Fruit fly (Drosophila melanogaster) whole organism, embryonic: ENCODE measurements around the gene CG45065.
A peak's percentile ranks its signal among the peaks of the same experiment; 100 is the strongest.

Source experiments
- Atf6 ChIP-seq: fragments of 200-800 bp; sonication (Bioruptor generic); IDR thresholded peaks from 2 replicates; pipeline ENCODE4 v1.3.6; 2022; ENCODE audit warnings: missing biosample characterization, missing genetic modification characterization
- B-H1 ChIP-seq: fragments of 200-800 bp; sonication (Bioruptor generic); IDR thresholded peaks from 3 replicates; pipeline ENCODE4 v1.3.6; 2022; ENCODE audit warnings: missing biosample characterization, missing genetic modification characterization
- Bteb2 ChIP-seq: fragments of 200-800 bp; sonication (Bioruptor generic); optimal IDR thresholded peaks from 2 replicates; lab custom pipeline; 2016; ENCODE audit warnings: missing biosample characterization, missing genetic modification characterization
- CG10654 ChIP-seq: fragments of 200-800 bp; sonication (Bioruptor generic); optimal IDR thresholded peaks from 2 replicates; lab custom pipeline; 2016; ENCODE audit warnings: missing biosample characterization, missing genetic modification characterization
- CG11723 ChIP-seq: fragments of 200-800 bp; sonication (Bioruptor generic); optimal IDR thresholded peaks from 2 replicates; lab custom pipeline; 2017; ENCODE audit warnings: missing biosample characterization, mild to moderate bottlenecking, missing genetic modification characterization
- CG13424 ChIP-seq: fragments of 200-800 bp; sonication (Bioruptor generic); optimal IDR thresholded peaks from 2 replicates; lab custom pipeline; 2019; ENCODE audit warnings: missing biosample characterization, mild to moderate bottlenecking, missing genetic modification characterization, moderate library complexity
- CG15011 ChIP-seq: fragments of 200-800 bp; sonication (Bioruptor generic); optimal IDR thresholded peaks from 3 replicates; lab custom pipeline; 2018; ENCODE audit warnings: missing biosample characterization, mild to moderate bottlenecking, missing genetic modification characterization
- CG1529 ChIP-seq: fragments of 200-800 bp; sonication (Bioruptor generic); optimal IDR thresholded peaks from 3 replicates; lab custom pipeline; 2018; ENCODE audit warnings: missing biosample characterization, missing genetic modification characterization
- CG17912 ChIP-seq: fragments of 200-800 bp; sonication (Bioruptor generic); optimal IDR thresholded peaks from 2 replicates; lab custom pipeline; 2018; ENCODE audit warnings: missing biosample characterization, mild to moderate bottlenecking, missing genetic modification characterization
- CG18476 ChIP-seq: fragments of 200-800 bp; sonication (Bioruptor generic); optimal IDR thresholded peaks from 2 replicates; lab custom pipeline; 2016; ENCODE audit warnings: missing biosample characterization, mild to moderate bottlenecking, missing genetic modification characterization
- CG2129 ChIP-seq: fragments of 200-800 bp; sonication (Bioruptor generic); IDR thresholded peaks from 2 replicates; pipeline ENCODE4 v1.3.6; 2022; ENCODE audit warnings: missing biosample characterization, missing genetic modification characterization; ENCODE audit not compliant: partially characterized antibody
- CG2678 ChIP-seq: fragments of 200-800 bp; sonication (Bioruptor generic); optimal IDR thresholded peaks from 3 replicates; lab custom pipeline; 2019; ENCODE audit warnings: missing biosample characterization, mild to moderate bottlenecking, missing genetic modification characterization, moderate library complexity
- CG2712 ChIP-seq: fragments of 200-800 bp; optimal IDR thresholded peaks from 3 replicates; lab custom pipeline; 2019; ENCODE audit warnings: missing biosample characterization, mild to moderate bottlenecking, missing genetic modification characterization, moderate library complexity
- CG31224 ChIP-seq: fragments of 200-800 bp; sonication (Bioruptor generic); IDR thresholded peaks from 2 replicates; pipeline ENCODE4 v1.3.6; 2022; ENCODE audit warnings: missing biosample characterization, missing genetic modification characterization
- CG31441 ChIP-seq: fragments of 200-800 bp; sonication (Bioruptor generic); IDR thresholded peaks from 2 replicates; pipeline ENCODE4 v1.3.6; 2022; ENCODE audit warnings: missing biosample characterization, missing genetic modification characterization
- CG4854 ChIP-seq: fragments of 200-800 bp; sonication (Bioruptor generic); optimal IDR thresholded peaks from 2 replicates; lab custom pipeline; 2016; ENCODE audit warnings: missing biosample characterization, missing genetic modification characterization, inconsistent platforms
- CG7839 ChIP-seq: fragments of 200-800 bp; sonication (Bioruptor generic); optimal IDR thresholded peaks from 3 replicates; lab custom pipeline; 2018; ENCODE audit warnings: missing biosample characterization, mild to moderate bottlenecking, missing genetic modification characterization, moderate library complexity
- CG8944 ChIP-seq: fragments of 200-800 bp; sonication (Bioruptor generic); optimal IDR thresholded peaks from 3 replicates; lab custom pipeline; 2016; ENCODE audit warnings: missing biosample characterization, missing genetic modification characterization
- Dek ChIP-seq: fragments of 200-800 bp; sonication (Bioruptor generic); optimal IDR thresholded peaks from 3 replicates; lab custom pipeline; 2019; ENCODE audit warnings: missing biosample characterization, mild to moderate bottlenecking, missing genetic modification characterization, moderate library complexity
- Doc3 ChIP-seq: fragments of 200-800 bp; sonication (Bioruptor generic); IDR thresholded peaks from 3 replicates; pipeline ENCODE4 v1.3.6; 2022; ENCODE audit warnings: missing biosample characterization, missing genetic modification characterization; ENCODE audit not compliant: partially characterized antibody
- Drgx ChIP-seq: fragments of 200-800 bp; sonication (Bioruptor generic); IDR thresholded peaks from 2 replicates; pipeline ENCODE4 v1.3.6; 2022; ENCODE audit warnings: missing biosample characterization, missing genetic modification characterization
- E2f2 ChIP-seq: fragments of 200-800 bp; sonication (Bioruptor generic); IDR thresholded peaks from 2 replicates; pipeline ENCODE4 v1.3.6; 2022; ENCODE audit warnings: missing biosample characterization, missing genetic modification characterization
- Elba2 ChIP-seq: fragments of 200-800 bp; sonication (Bioruptor generic); optimal IDR thresholded peaks from 3 replicates; lab custom pipeline; 2016; ENCODE audit warnings: missing biosample characterization, missing genetic modification characterization
- Ets65A ChIP-seq: fragments of 200-800 bp; sonication (Bioruptor generic); peaks from one replicate; lab custom pipeline; 2016; ENCODE audit warnings: missing biosample characterization, missing genetic modification characterization
- Fer2 ChIP-seq: fragments of 200-800 bp; sonication (Bioruptor generic); optimal IDR thresholded peaks from 2 replicates; lab custom pipeline; 2018; ENCODE audit warnings: missing biosample characterization, mild to moderate bottlenecking, missing genetic modification characterization, moderate library complexity
- HLHmδ ChIP-seq: fragments of 200-800 bp; sonication (Bioruptor generic); optimal IDR thresholded peaks from 2 replicates; lab custom pipeline; 2018; ENCODE audit warnings: missing biosample characterization, mild to moderate bottlenecking, missing genetic modification characterization, moderate library complexity
- Hey ChIP-seq: fragments of 200-800 bp; sonication (Bioruptor generic); optimal IDR thresholded peaks from 3 replicates; lab custom pipeline; 2018; ENCODE audit warnings: missing biosample characterization, mild to moderate bottlenecking, missing genetic modification characterization
- Hr3 ChIP-seq: fragments of 200-800 bp; sonication (Bioruptor generic); optimal IDR thresholded peaks from 3 replicates; lab custom pipeline; 2016; ENCODE audit warnings: missing biosample characterization, missing genetic modification characterization
- Med ChIP-seq: fragments of 200-800 bp; sonication (Bioruptor generic); peaks from one replicate; lab custom pipeline; 2016; ENCODE audit warnings: missing biosample characterization, missing genetic modification characterization, mild to moderate bottlenecking, inconsistent platforms, moderate library complexity
- NK7.1 ChIP-seq: fragments of 200-800 bp; sonication (Bioruptor generic); optimal IDR thresholded peaks from 3 replicates; lab custom pipeline; 2016; ENCODE audit warnings: missing biosample characterization, missing genetic modification characterization
- Oaz ChIP-seq: fragments of 200-800 bp; sonication (Bioruptor generic); IDR thresholded peaks from 2 replicates; pipeline ENCODE4 v1.3.6; 2022; ENCODE audit warnings: missing biosample characterization, missing genetic modification characterization
- Ssrp ChIP-seq: fragments of 200-800 bp; sonication (Bioruptor generic); optimal IDR thresholded peaks from 2 replicates; lab custom pipeline; 2018; ENCODE audit warnings: missing biosample characterization, mild to moderate bottlenecking, missing genetic modification characterization, moderate library complexity
- Tbp ChIP-seq: fragments of >200 bp; optimal IDR thresholded peaks from 2 replicates; lab custom pipeline; 2018; ENCODE audit warnings: missing biosample characterization, missing genetic modification characterization
- crp ChIP-seq, 2 experiments: fragments of 200-800 bp; sonication (Bioruptor generic); optimal IDR thresholded peaks; 2 replicates in 1 of 2; 3 replicates in 1 of 2; lab custom pipeline; 2017; ENCODE audit warnings: missing biosample characterization in 2 of 2, missing genetic modification characterization in 2 of 2, mild to moderate bottlenecking in 1 of 2, moderate library complexity in 1 of 2
- dm ChIP-seq: fragments of 200-800 bp; sonication (Bioruptor generic); optimal IDR thresholded peaks from 3 replicates; lab custom pipeline; 2016; ENCODE audit warnings: missing biosample characterization, missing genetic modification characterization
- jing ChIP-seq: fragments of 200-800 bp; sonication (Bioruptor generic); optimal IDR thresholded peaks from 2 replicates; lab custom pipeline; 2018; ENCODE audit warnings: missing biosample characterization, mild to moderate bottlenecking, missing genetic modification characterization
- jumu ChIP-seq: fragments of 200-800 bp; sonication (Bioruptor generic); optimal IDR thresholded peaks from 3 replicates; lab custom pipeline; 2016; ENCODE audit warnings: missing biosample characterization, missing genetic modification characterization
- luna ChIP-seq: fragments of 200-800 bp; sonication (Bioruptor generic); optimal IDR thresholded peaks from 2 replicates; lab custom pipeline; 2016; ENCODE audit warnings: missing biosample characterization, missing genetic modification characterization
- mirr ChIP-seq: fragments of 200-800 bp; sonication (Bioruptor generic); optimal IDR thresholded peaks from 3 replicates; lab custom pipeline; 2018; ENCODE audit warnings: missing biosample characterization, mild to moderate bottlenecking, missing genetic modification characterization
- nmo ChIP-seq: fragments of 200-800 bp; sonication (Bioruptor generic); optimal IDR thresholded peaks from 2 replicates; lab custom pipeline; 2018; ENCODE audit warnings: missing biosample characterization, mild to moderate bottlenecking, missing genetic modification characterization, moderate library complexity
- peb ChIP-seq: fragments of 200-800 bp; sonication (Bioruptor generic); IDR thresholded peaks from 2 replicates; pipeline ENCODE4 v1.3.6; 2022; ENCODE audit warnings: missing biosample characterization, missing genetic modification characterization
- ranshi ChIP-seq: fragments of 200-800 bp; sonication (Bioruptor generic); IDR thresholded peaks from 2 replicates; pipeline ENCODE4 v1.3.6; 2022; ENCODE audit warnings: missing biosample characterization, missing genetic modification characterization
- rib ChIP-seq: fragments of 200-800 bp; sonication (Bioruptor generic); IDR thresholded peaks from 2 replicates; pipeline ENCODE4 v1.3.6; 2022; ENCODE audit warnings: missing biosample characterization, missing genetic modification characterization
- shn ChIP-seq: fragments of 200-800 bp; sonication (Bioruptor generic); optimal IDR thresholded peaks from 3 replicates; lab custom pipeline; 2016; ENCODE audit warnings: missing biosample characterization, missing genetic modification characterization
- sob ChIP-seq: fragments of 200-800 bp; sonication (Bioruptor generic); IDR thresholded peaks from 2 replicates; pipeline ENCODE4 v1.3.6; 2022; ENCODE audit warnings: missing biosample characterization, missing genetic modification characterization
- stwl ChIP-seq: fragments of 200-800 bp; sonication (Bioruptor generic); optimal IDR thresholded peaks from 3 replicates; lab custom pipeline; 2018; ENCODE audit warnings: missing biosample characterization, mild to moderate bottlenecking, missing genetic modification characterization, moderate library complexity
- unpg ChIP-seq: fragments of 200-800 bp; sonication (Bioruptor generic); optimal IDR thresholded peaks from 3 replicates; lab custom pipeline; 2018; ENCODE audit warnings: missing biosample characterization, mild to moderate bottlenecking, missing genetic modification characterization, moderate library complexity
- usp ChIP-seq: fragments of >200 bp; optimal IDR thresholded peaks from 2 replicates; lab custom pipeline; 2017; ENCODE audit warnings: missing biosample characterization, missing genetic modification characterization
- vfl ChIP-seq: fragments of 200-800 bp; sonication (Bioruptor generic); optimal IDR thresholded peaks from 2 replicates; lab custom pipeline; 2016; ENCODE audit warnings: missing biosample characterization, missing genetic modification characterization
- vvl ChIP-seq: fragments of 200-800 bp; sonication (Bioruptor generic); IDR thresholded peaks from 2 replicates; pipeline ENCODE4 v1.3.6; 2022; ENCODE audit warnings: missing biosample characterization, missing genetic modification characterization
- yki ChIP-seq: fragments of >200 bp; optimal IDR thresholded peaks from 3 replicates; lab custom pipeline; 2018

The CG45065 gene

dm6 chrX:14848755-14849354 lies 33.5 kb downstream of the CG45065 start, which contains the start of gene CG9522 (continued):
- TF ChIP-seq CG31224 (GFP tag; lab: Robert Waterston, UW), result 0 out of 2 replicates have a peak, but pooled peaks have one; percentile 32
- TF ChIP-seq Atf6 (GFP tag; lab: Robert Waterston, UW), result peak; percentile 80
- TF ChIP-seq CG8944 (GFP tag; lab: Kevin White, UChicago), result peak; percentile 18
- TF ChIP-seq E2f2, result peak; percentile 43; the same call in 1 of the 2 replicates
- TF ChIP-seq Elba2 (GFP tag; lab: Kevin White, UChicago), result no peak
- TF ChIP-seq unpg, result peak; percentile 85
- no peak for TF ChIP-seq luna (GFP tag; lab: Kevin White, UChicago)
- no peak for TF ChIP-seq mirr
- 0 out of 2 replicates have a peak, but pooled peaks have one; percentile 40 for TF ChIP-seq Oaz (GFP tag; lab: Robert Waterston, UW)
- peak; percentile 68 for TF ChIP-seq peb
- TF ChIP-seq sob (GFP tag; lab: Robert Waterston, UW), result peak; percentile 76
- no peak for TF ChIP-seq CG17912 (GFP tag; lab: Kevin White, UChicago)
- no peak for TF ChIP-seq Hey (tag; lab: Kevin White, UChicago)
- peak; percentile 70 for TF ChIP-seq CG31441 (GFP tag; lab: Robert Waterston, UW)
- TF ChIP-seq CG4854 (GFP tag; lab: Kevin White, UChicago), result peak; percentile 11
- peak; percentile 79 for TF ChIP-seq nmo (GFP tag; lab: Kevin White, UChicago)
- no peak for TF ChIP-seq usp (GFP tag; lab: Kevin White, UChicago)
- peak; percentile 74 for TF ChIP-seq CG1529 (GFP tag; lab: Kevin White, UChicago)
- TF ChIP-seq jumu (GFP tag; lab: Kevin White, UChicago), result peak; percentile 41
- peak; percentile 82 for TF ChIP-seq Drgx
- TF ChIP-seq CG2678, result peak; percentile 81
- TF ChIP-seq rib (GFP tag; lab: Robert Waterston, UW), result 0 out of 2 replicates have a peak, but pooled peaks have one; percentile 17
- peak; percentile 89 for TF ChIP-seq Med (GFP tag; lab: Kevin White, UChicago)
- TF ChIP-seq CG15011 (GFP tag; lab: Kevin White, UChicago), result peak; percentile 34
- TF ChIP-seq Tbp (GFP tag; lab: Kevin White, UChicago), result no peak
- no peak for TF ChIP-seq HLHmδ (GFP tag; lab: Kevin White, UChicago)
- TF ChIP-seq vvl (GFP tag; lab: Robert Waterston, UW), result peak; percentile 90
- TF ChIP-seq ranshi (GFP tag; lab: Robert Waterston, UW), result peak; percentile 60
- peak; percentile 25 for TF ChIP-seq Fer2 (tag; lab: Kevin White, UChicago)
- peak; percentile 35 for TF ChIP-seq CG18476
- no peak for TF ChIP-seq Doc3 (GFP tag; lab: Robert Waterston, UW)
- TF ChIP-seq B-H1 (GFP tag; lab: Robert Waterston, UW), result peak; percentile 51
- peak; percentile 5 for TF ChIP-seq stwl (tag; lab: Kevin White, UChicago)
- no peak for TF ChIP-seq dm
- peak; percentile 34 for TF ChIP-seq Dek (tag; lab: Kevin White, UChicago)
- TF ChIP-seq CG10654 (GFP tag; lab: Kevin White, UChicago), result peak; percentile 40
- peak; percentile 77 for TF ChIP-seq CG13424 (tag; lab: Kevin White, UChicago)
- TF ChIP-seq shn, result no peak
- TF ChIP-seq NK7.1 (GFP tag; lab: Kevin White, UChicago), result no peak
- TF ChIP-seq yki, result no peak
- TF ChIP-seq CG2129 (GFP tag; lab: Robert Waterston, UW), result no peak
- peak; percentile 48 for TF ChIP-seq CG11723
- no peak for TF ChIP-seq crp (GFP tag; optimal IDR thresholded peaks at IDR 0.05; lab: Kevin White, UChicago)
- peak; percentile 69 for TF ChIP-seq Ssrp (tag; lab: Kevin White, UChicago)
- TF ChIP-seq CG2712 (tag; lab: Kevin White, UChicago), result peak; percentile 75
- peak; percentile 70 for TF ChIP-seq CG7839 (tag; lab: Kevin White, UChicago)
- TF ChIP-seq Bteb2 (GFP tag; lab: Kevin White, UChicago), result peak; percentile 19
- no peak for TF ChIP-seq Ets65A (GFP tag; lab: Kevin White, UChicago)
- peak; percentile 45 for TF ChIP-seq Hr3 (GFP tag; lab: Kevin White, UChicago)
- TF ChIP-seq jing (GFP tag; lab: Kevin White, UChicago), result no peak
- TF ChIP-seq vfl (GFP tag; lab: Kevin White, UChicago), result no peak
